Worm (Caenorhabditis elegans) whole organism, young adult: ENCODE measurements around the gene F49H12.7.

Experiments
- F52B5.7 ChIP-seq: sonication (generic microtip); optimal IDR thresholded peaks from 2 replicates; lab custom pipeline; 2016; ENCODE audit warnings: mild to moderate bottlenecking, missing genetic modification characterization, missing compliant biosample characterization
- F57C9.4 ChIP-seq: sonication (generic microtip); optimal IDR thresholded peaks from 2 replicates; lab custom pipeline; 2017; ENCODE audit warnings: mild to moderate bottlenecking, missing genetic modification characterization, missing compliant biosample characterization
- Y53G8AR.9 ChIP-seq: fragments of 200-800 bp; sonication (Bioruptor generic); conservative IDR thresholded peaks from 2 replicates; pipeline ENCODE4 v1.3.6; 2022; ENCODE audit warnings: missing genetic modification reagents, missing genetic modification characterization, missing compliant biosample characterization
- ama-1 ChIP-seq, 3 experiments: fragments of 150-350 bp in 1 of 3; sonication (generic microtip) in 2 of 3; optimal IDR thresholded peaks; 2 replicates each; lab custom pipeline; 2014 to 2018; ENCODE audit warnings: missing biosample characterization in 2 of 3, missing genetic modification characterization in 2 of 3, missing genetic modification reagents in 2 of 3
- ets-4 ChIP-seq: fragments of 200-800 bp; sonication (Bioruptor generic); optimal IDR thresholded peaks from 2 replicates; lab custom pipeline; 2018; ENCODE audit warnings: mild to moderate bottlenecking, missing genetic modification characterization, missing compliant biosample characterization
- let-526 ChIP-seq: fragments of 200-800 bp; sonication (Bioruptor generic); IDR thresholded peaks from 2 replicates; pipeline ENCODE4 v1.3.6; 2022; ENCODE audit warnings: missing genetic modification reagents, missing genetic modification characterization, missing compliant biosample characterization
- lsl-1 ChIP-seq: fragments of 200-800 bp; sonication (Bioruptor generic); optimal IDR thresholded peaks from 2 replicates; lab custom pipeline; 2018; ENCODE audit warnings: mild to moderate bottlenecking, missing genetic modification characterization, moderate library complexity, missing compliant biosample characterization
- nfyb-1 ChIP-seq: fragments of 200-800 bp; sonication (Bioruptor generic); IDR thresholded peaks from 2 replicates; pipeline ENCODE4 v1.3.6; 2022; ENCODE audit warnings: missing genetic modification reagents, missing genetic modification characterization, missing compliant biosample characterization
- snpc-4 ChIP-seq, 5 experiments: fragments of 150-350 bp in 1 of 5; sonication (generic microtip) in 4 of 5; optimal IDR thresholded peaks; 2 replicates each; lab custom pipeline; 2014 to 2018; ENCODE audit warnings: missing genetic modification characterization in 5 of 5, missing biosample characterization in 3 of 5, antibody characterized with exemption in 2 of 5, mild to moderate bottlenecking in 2 of 5, missing compliant biosample characterization in 2 of 5, missing genotype in 2 of 5, moderate library complexity in 2 of 5, missing genetic modification reagents in 1 of 5
- unc-130 ChIP-seq: sonication (generic microtip); optimal IDR thresholded peaks from 2 replicates; lab custom pipeline; 2016; ENCODE audit warnings: missing genetic modification reagents, missing genetic modification characterization, missing compliant biosample characterization
- zim-3 ChIP-seq: sonication (generic microtip); optimal IDR thresholded peaks from 2 replicates; lab custom pipeline; 2017; ENCODE audit warnings: mild to moderate bottlenecking, missing genetic modification characterization, moderate library complexity, missing compliant biosample characterization

DNA sequence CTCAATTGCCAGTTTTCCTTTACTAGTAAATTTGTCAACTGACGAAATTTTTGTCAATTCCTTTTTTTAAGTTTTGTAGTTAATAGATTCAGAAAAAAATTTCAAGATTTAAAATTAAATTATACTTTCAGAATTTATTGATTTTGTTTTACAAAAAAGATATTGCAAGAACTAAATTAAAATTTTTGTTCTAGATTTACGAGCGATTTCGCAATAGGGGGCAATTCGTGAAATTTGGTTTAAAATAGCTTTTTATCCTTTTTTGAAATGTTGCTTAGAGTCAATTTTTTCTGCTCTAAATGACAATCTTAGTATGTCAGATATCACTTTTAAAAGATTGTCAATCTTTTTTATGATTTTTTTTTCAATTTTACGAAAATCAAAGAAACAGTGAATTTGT is 20.7 kb downstream of the F49H12.7 start:
- TF ChIP-seq unc-130 (no peak), snpc-4 (GFP tag; optimal IDR thresholded peaks at IDR 0.05; lab: Kevin White, UChicago) (no peak), snpc-4 (tag; optimal IDR thresholded peaks at IDR 0.05; lab: Kevin White, UChicago) (no peak), lsl-1 (GFP tag; lab: Kevin White, UChicago) (no peak), Y53G8AR.9 (GFP tag; lab: Robert Waterston, UW) (no peak), let-526 (GFP tag; lab: Robert Waterston, UW) (no peak), nfyb-1 (no peak), ama-1 (optimal IDR thresholded peaks at IDR 0.05; lab: Kevin White, UChicago) (no peak), ama-1 (GFP tag; optimal IDR thresholded peaks at IDR 0.05; lab: Kevin White, UChicago) (no peak), F57C9.4 (tag; lab: Kevin White, UChicago) (no peak), ets-4 (no peak), F52B5.7 (tag; lab: Kevin White, UChicago) (no peak), zim-3 (tag; lab: Kevin White, UChicago) (no peak)
